Worm (Caenorhabditis elegans): Measurements from ENCODE around the gene F33G12.7.

ce11 chrII:5003660-5004059 lies 36.8 kb downstream of the F33G12.7 start, which contains the start of gene F59A6.10:
- no peak for TF ChIP-seq unc-55 (GFP tag; optimal IDR thresholded peaks at IDR 0.05)
- TF ChIP-seq ceh-82 (tag; optimal IDR thresholded peaks at IDR 0.05) = no peak
- TF ChIP-seq unc-39 (tag; optimal IDR thresholded peaks at IDR 0.05) = no peak
- no peak for TF ChIP-seq elt-1 (tag; optimal IDR thresholded peaks at IDR 0.05)

All from whole organism, L2 larva.